Fruit fly (Drosophila melanogaster) whole organism, wandering third instar larva: ENCODE measurements around the gene yellow-b.

Source experiments
- Abd-B ChIP-seq: fragments of >200 bp; optimal IDR thresholded peaks from 2 replicates; lab custom pipeline; 2017; ENCODE audit warnings: missing biosample characterization, missing genetic modification characterization
- CG32264 ChIP-seq: fragments of 200-800 bp; sonication (Bioruptor generic); optimal IDR thresholded peaks from 2 replicates; lab custom pipeline; 2016; ENCODE audit warnings: missing biosample characterization, missing genetic modification characterization
- CG9705 ChIP-seq: fragments of 200-800 bp; sonication (Bioruptor generic); optimal IDR thresholded peaks from 2 replicates; lab custom pipeline; 2018; ENCODE audit warnings: missing biosample characterization, mild to moderate bottlenecking, missing genetic modification characterization
- Dif ChIP-seq: fragments of 200-275, 200-300 bp; sonication (Bioruptor generic); optimal IDR thresholded peaks from 2 replicates; lab custom pipeline; 2018; ENCODE audit warnings: missing biosample characterization, missing genetic modification characterization; ENCODE audit not compliant: partially characterized antibody
- HLH106 ChIP-seq: fragments of 200-800 bp; optimal IDR thresholded peaks from 3 replicates; lab custom pipeline; 2019; ENCODE audit warnings: missing biosample characterization, mild to moderate bottlenecking, missing genetic modification characterization, moderate library complexity
- Hr78 ChIP-seq: fragments of >200 bp; optimal IDR thresholded peaks from 2 replicates; lab custom pipeline; 2017; ENCODE audit warnings: missing biosample characterization, missing genetic modification characterization
- Hr83 ChIP-seq: fragments of 200-300 bp; sonication (Bioruptor generic); optimal IDR thresholded peaks from 2 replicates; lab custom pipeline; 2016; ENCODE audit warnings: missing biosample characterization, mild to moderate bottlenecking, missing genetic modification characterization, moderate library complexity; ENCODE audit not compliant: poor library complexity, severe bottlenecking
- Jra ChIP-seq: sonication (Bioruptor generic); optimal IDR thresholded peaks from 2 replicates; lab custom pipeline; 2016; ENCODE audit warnings: missing biosample characterization, missing genetic modification characterization
- Mio ChIP-seq: sonication (Bioruptor generic); optimal IDR thresholded peaks from 2 replicates; lab custom pipeline; 2016; ENCODE audit warnings: missing biosample characterization, missing genetic modification characterization
- Myc ChIP-seq: fragments of >200 bp; optimal IDR thresholded peaks from 2 replicates; lab custom pipeline; 2017
- N ChIP-seq: fragments of >200 bp; optimal IDR thresholded peaks from 2 replicates; lab custom pipeline; 2018; ENCODE audit warnings: missing biosample characterization, missing external identifiers, missing genetic modification characterization
- OdsH ChIP-seq: fragments of 200-800 bp; sonication (Bioruptor generic); optimal IDR thresholded peaks from 2 replicates; lab custom pipeline; 2016; ENCODE audit warnings: missing biosample characterization, mild to moderate bottlenecking, missing genetic modification characterization
- Rel ChIP-seq, 2 experiments: fragments of 200-800 bp; sonication (Bioruptor generic) in 1 of 2; optimal IDR thresholded peaks; 2 replicates in 1 of 2; 3 replicates in 1 of 2; lab custom pipeline; 2016 to 2019; ENCODE audit warnings: mild to moderate bottlenecking in 2 of 2, missing biosample characterization in 2 of 2, missing genetic modification characterization in 2 of 2, moderate library complexity in 1 of 2
- Sp1 ChIP-seq: fragments of 200-800 bp; sonication (Bioruptor generic); optimal IDR thresholded peaks from 3 replicates; lab custom pipeline; 2019; ENCODE audit warnings: missing biosample characterization, mild to moderate bottlenecking, missing genetic modification characterization, moderate library complexity
- Vsx2 ChIP-seq: fragments of 200-300, 225-300 bp; sonication (Bioruptor generic); optimal IDR thresholded peaks from 2 replicates; lab custom pipeline; 2018; ENCODE audit warnings: missing biosample characterization, missing genetic modification characterization; ENCODE audit not compliant: partially characterized antibody
- brk ChIP-seq: fragments of 200-800 bp; sonication (Bioruptor generic); optimal IDR thresholded peaks from 2 replicates; lab custom pipeline; 2016; ENCODE audit warnings: missing biosample characterization, mild to moderate bottlenecking, missing genetic modification characterization
- dl ChIP-seq, 2 experiments: fragments of 175-275, 200-275 bp in 1 of 2; fragments of 200-275 bp in 1 of 2; sonication (Bioruptor generic); optimal IDR thresholded peaks; lab custom pipeline; 2018; ENCODE audit warnings: mild to moderate bottlenecking in 2 of 2, missing biosample characterization in 2 of 2, missing genetic modification characterization in 2 of 2, moderate library complexity in 2 of 2; ENCODE audit not compliant: partially characterized antibody in 2 of 2, insufficient read depth in 1 of 2
- dmrt93B ChIP-seq: fragments of 200-800 bp; sonication (Bioruptor generic); optimal IDR thresholded peaks from 2 replicates; lab custom pipeline; 2018; ENCODE audit warnings: missing biosample characterization, mild to moderate bottlenecking, missing genetic modification characterization
- dsf ChIP-seq: sonication (Bioruptor generic); optimal IDR thresholded peaks from 2 replicates; lab custom pipeline; 2016; ENCODE audit warnings: missing biosample characterization, missing genetic modification characterization, borderline replicate concordance
- ey ChIP-seq: fragments of 200-800 bp; sonication (Bioruptor generic); optimal IDR thresholded peaks from 2 replicates; lab custom pipeline; 2016; ENCODE audit warnings: missing biosample characterization, missing genetic modification characterization
- foxo ChIP-seq, 2 experiments: fragments of 200-800 bp; sonication (Bioruptor generic); optimal IDR thresholded peaks; 2 replicates in 1 of 2; 3 replicates in 1 of 2; lab custom pipeline; 2016 to 2017; ENCODE audit warnings: missing biosample characterization in 2 of 2, missing genetic modification characterization in 2 of 2
- fru ChIP-seq: fragments of 200-800 bp; sonication (Bioruptor generic); optimal IDR thresholded peaks from 3 replicates; lab custom pipeline; 2016; ENCODE audit warnings: missing biosample characterization, mild to moderate bottlenecking, missing genetic modification characterization
- jim ChIP-seq: fragments of 175-275, 200-325 bp; sonication (Bioruptor generic); optimal IDR thresholded peaks from 2 replicates; lab custom pipeline; 2016; ENCODE audit warnings: missing biosample characterization, mild to moderate bottlenecking, missing genetic modification characterization
- lola ChIP-seq: fragments of >200 bp; optimal IDR thresholded peaks from 2 replicates; lab custom pipeline; 2017; ENCODE audit warnings: missing biosample characterization, missing genetic modification characterization
- pan ChIP-seq: fragments of >200 bp; optimal IDR thresholded peaks from 2 replicates; lab custom pipeline; 2017
- rgr ChIP-seq: fragments of 200-800 bp; sonication (Bioruptor generic); optimal IDR thresholded peaks from 3 replicates; lab custom pipeline; 2016; ENCODE audit warnings: missing biosample characterization, mild to moderate bottlenecking, missing genetic modification characterization
- sage ChIP-seq: fragments of 200-800 bp; sonication (Bioruptor generic); optimal IDR thresholded peaks from 2 replicates; lab custom pipeline; 2016; ENCODE audit warnings: missing biosample characterization, mild to moderate bottlenecking, missing genetic modification characterization
- tai ChIP-seq: sonication (Bioruptor generic); optimal IDR thresholded peaks from 2 replicates; lab custom pipeline; 2016; ENCODE audit warnings: missing biosample characterization, missing genetic modification characterization
- usp ChIP-seq: fragments of >200 bp; optimal IDR thresholded peaks from 2 replicates; lab custom pipeline; 2017; ENCODE audit warnings: missing biosample characterization, missing genetic modification characterization
- woc ChIP-seq: sonication (Bioruptor generic); optimal IDR thresholded peaks from 2 replicates; lab custom pipeline; 2016; ENCODE audit warnings: missing biosample characterization, mild to moderate bottlenecking, missing genetic modification characterization

yellow-b gene

dm6 chr2L:16732338-16732892 lies 21.7 kb upstream of the yellow-b start, which contains the start of gene Nubp1:
Nubp1 (plus strand) TSS chr2L:16732550.
- TF ChIP-seq Jra, result no peak
- no peak for TF ChIP-seq Abd-B (GFP tag; lab: Kevin White, UChicago)
- no peak for TF ChIP-seq fru
- no peak for TF ChIP-seq usp (GFP tag; lab: Kevin White, UChicago)

dm6 chr2L:16738206-16738900 lies 15.8 kb upstream of the yellow-b start, which contains the start of the genes glu and ChLD3:
glu (minus strand) TSS chr2L:16738388.
ChLD3 (plus strand) TSS chr2L:16738850.
- TF ChIP-seq Mio, result no peak
- TF ChIP-seq N (GFP tag; lab: Kevin White, UChicago), result no peak
- TF ChIP-seq tai (GFP tag; lab: Kevin White, UChicago), result no peak
- TF ChIP-seq OdsH (GFP tag; lab: Kevin White, UChicago), result no peak
- no peak for TF ChIP-seq ey (GFP tag; lab: Kevin White, UChicago)
- no peak for TF ChIP-seq Dif
- no peak for TF ChIP-seq dmrt93B (GFP tag; lab: Kevin White, UChicago)
- no peak for TF ChIP-seq Hr78 (GFP tag; lab: Kevin White, UChicago)
- no peak for TF ChIP-seq Abd-B (GFP tag; lab: Kevin White, UChicago)

dm6 chr2L:16743055-16743805 lies 10.9 kb upstream of the yellow-b start, which contains the start of the genes LSm7 and BuGZ:
LSm7 (minus strand) TSS chr2L:16743100.
BuGZ (plus strand) TSS chr2L:16743405.
- no peak for TF ChIP-seq woc (GFP tag; lab: Kevin White, UChicago)
- no peak for TF ChIP-seq dsf
- TF ChIP-seq HLH106 (tag; lab: Kevin White, UChicago), result no peak
- no peak for TF ChIP-seq N (GFP tag; lab: Kevin White, UChicago)
- no peak for TF ChIP-seq Myc (lab: Kevin White, UChicago)
- TF ChIP-seq lola (GFP tag; lab: Kevin White, UChicago), result no peak
- no peak for TF ChIP-seq CG32264 (GFP tag; lab: Kevin White, UChicago)
- no peak for TF ChIP-seq rgr (GFP tag; lab: Kevin White, UChicago)
- TF ChIP-seq CG9705 (GFP tag; lab: Kevin White, UChicago), result no peak
- TF ChIP-seq OdsH (GFP tag; lab: Kevin White, UChicago), result no peak
- TF ChIP-seq Rel (GFP tag; optimal IDR thresholded peaks at IDR 0.05; lab: Kevin White, UChicago), result no peak
- no peak for TF ChIP-seq Rel (tag; optimal IDR thresholded peaks at IDR 0.05; lab: Kevin White, UChicago)
- no peak for TF ChIP-seq brk (GFP tag; lab: Kevin White, UChicago)

dm6 chr2L:16747145-16747544 lies 7.0 kb upstream of the yellow-b start:
- TF ChIP-seq Rel (GFP tag; optimal IDR thresholded peaks at IDR 0.05; lab: Kevin White, UChicago), result no peak
- no peak for TF ChIP-seq Rel (tag; optimal IDR thresholded peaks at IDR 0.05; lab: Kevin White, UChicago)
- TF ChIP-seq jim (GFP tag; lab: Kevin White, UChicago), result no peak
- TF ChIP-seq Dif, result no peak
- TF ChIP-seq foxo (GFP tag; optimal IDR thresholded peaks at IDR 0.05; lab: Kevin White, UChicago), result no peak
- no peak for TF ChIP-seq dl (GFP tag; optimal IDR thresholded peaks at IDR 0.05; lab: Kevin White, UChicago; ENCODE audit: insufficient read depth in 1 of 2, partially characterized antibody in 2 of 2)
- no peak for TF ChIP-seq sage (GFP tag; lab: Kevin White, UChicago)
- no peak for TF ChIP-seq Sp1 (GFP tag; lab: Kevin White, UChicago)
- no peak for TF ChIP-seq Hr78 (GFP tag; lab: Kevin White, UChicago)
- no peak for TF ChIP-seq Abd-B (GFP tag; lab: Kevin White, UChicago)

dm6 chr2L:16752340-16752739 lies 1.8 kb upstream of the yellow-b start:
- TF ChIP-seq brk (GFP tag; lab: Kevin White, UChicago) (no peak), Abd-B (GFP tag; lab: Kevin White, UChicago) (no peak), Myc (lab: Kevin White, UChicago) (no peak), Vsx2 (GFP tag; lab: Kevin White, UChicago) (no peak), N (GFP tag; lab: Kevin White, UChicago) (no peak), Sp1 (GFP tag; lab: Kevin White, UChicago) (no peak), Hr83 (GFP tag; lab: Kevin White, UChicago) (no peak), foxo (GFP tag; optimal IDR thresholded peaks at IDR 0.05; lab: Kevin White, UChicago) (no peak), usp (GFP tag; lab: Kevin White, UChicago) (no peak), pan (no peak)
